Fruit fly (Drosophila melanogaster): Measurements from ENCODE around the gene eyg.

Gene eyg

DNA sequence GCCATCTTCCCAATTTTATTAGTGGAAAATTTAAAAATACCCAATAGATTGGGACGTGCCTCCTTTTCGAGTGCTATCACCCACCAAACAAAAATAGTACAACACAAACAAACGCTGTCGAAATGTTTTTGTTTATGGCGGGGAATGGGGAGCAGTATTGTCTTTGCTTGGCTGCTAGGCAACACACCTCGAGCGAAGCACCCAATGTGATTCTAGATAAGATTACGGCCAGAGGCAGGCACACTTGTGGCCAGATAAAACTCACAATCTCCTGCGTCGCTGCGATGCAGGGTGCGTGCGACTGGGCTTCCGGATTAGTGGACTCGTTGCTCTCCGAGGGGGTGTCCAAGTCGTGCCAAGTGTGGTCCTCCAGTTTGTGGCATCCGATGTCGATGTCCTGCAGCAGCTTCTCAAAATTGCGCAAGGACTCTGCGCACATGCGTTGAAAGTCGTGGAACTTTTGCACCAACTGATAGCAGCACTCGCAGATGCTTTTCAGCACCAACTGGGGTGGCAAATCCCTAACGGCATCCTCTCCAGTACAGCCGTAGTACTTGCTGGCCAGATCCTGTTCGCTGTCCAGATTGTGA, 39.2 kb upstream of the eyg start:
- TF ChIP-seq CG7987 (GFP tag; optimal IDR thresholded peaks at IDR 0.05): no peak
- no peak for TF ChIP-seq maf-S (GFP tag; optimal IDR thresholded peaks at IDR 0.05)
- no peak for TF ChIP-seq CG11093 (GFP tag; IDR thresholded peaks at IDR 0.05)
- TF ChIP-seq tna (GFP tag; IDR thresholded peaks at IDR 0.05; ENCODE audit: partially characterized antibody): no peak
- TF ChIP-seq Hr39 (optimal IDR thresholded peaks at IDR 0.05): no peak
- TF ChIP-seq row (GFP tag; IDR thresholded peaks at IDR 0.05): peak; percentile 30; the same call in 1 of the 3 replicates
- TF ChIP-seq Ets97D (GFP tag; optimal IDR thresholded peaks at IDR 0.05): no peak
- TF ChIP-seq exex (tag; optimal IDR thresholded peaks at IDR 0.05): peak; percentile 26
- no peak for TF ChIP-seq CG8089 (GFP tag; optimal IDR thresholded peaks at IDR 0.05)
- TF ChIP-seq otp (GFP tag; IDR thresholded peaks at IDR 0.05): no peak
- peak; percentile 31 for TF ChIP-seq Med (GFP tag)
- TF ChIP-seq CG4360 (GFP tag; IDR thresholded peaks at IDR 0.05): no peak
- TF ChIP-seq az2 (GFP tag; optimal IDR thresholded peaks at IDR 0.05): no peak
- no peak for TF ChIP-seq CG10274 (GFP tag; optimal IDR thresholded peaks at IDR 0.05)
- no peak for TF ChIP-seq MTF-1 (GFP tag; optimal IDR thresholded peaks at IDR 0.05; ENCODE audit: borderline replicate concordance)
- TF ChIP-seq da (GFP tag; optimal IDR thresholded peaks at IDR 0.05): no peak
- TF ChIP-seq HmgZ (tag; optimal IDR thresholded peaks at IDR 0.05): peak; percentile 33
- TF ChIP-seq Atf-2 (GFP tag; optimal IDR thresholded peaks at IDR 0.05): no peak
- TF ChIP-seq luna (GFP tag; optimal IDR thresholded peaks at IDR 0.05): no peak
- TF ChIP-seq gcm (GFP tag; optimal IDR thresholded peaks at IDR 0.05): no peak
- no peak for TF ChIP-seq CG16815 (GFP tag; optimal IDR thresholded peaks at IDR 0.05)
- no peak for TF ChIP-seq CG31388 (GFP tag; optimal IDR thresholded peaks at IDR 0.05)
- TF ChIP-seq CG15269 (tag; optimal IDR thresholded peaks at IDR 0.05): no peak
- TF ChIP-seq Rfx (GFP tag; IDR thresholded peaks at IDR 0.05): peak; percentile 46; the same call in 1 of the 2 replicates
- TF ChIP-seq Meics (GFP tag; optimal IDR thresholded peaks at IDR 0.05): no peak
- no peak for TF ChIP-seq gsb (GFP tag; IDR thresholded peaks at IDR 0.05)
- TF ChIP-seq vnd (GFP tag; IDR thresholded peaks at IDR 0.05; ENCODE audit: partially characterized antibody): 0 out of 3 replicates have a peak, but pooled peaks have one; percentile 16
- no peak for TF ChIP-seq lmd (GFP tag; IDR thresholded peaks at IDR 0.05)
- peak; percentile 71 for TF ChIP-seq ewg (GFP tag; optimal IDR thresholded peaks at IDR 0.05)
- no peak for TF ChIP-seq CG10462 (GFP tag; optimal IDR thresholded peaks at IDR 0.05)
- no peak for TF ChIP-seq CG17359 (tag; optimal IDR thresholded peaks at IDR 0.05)
- TF ChIP-seq Mad (GFP tag; optimal IDR thresholded peaks at IDR 0.05): no peak
- TF ChIP-seq CkIIα-i1 (GFP tag; IDR thresholded peaks at IDR 0.05): no peak
- no peak for TF ChIP-seq CG14667 (GFP tag; IDR thresholded peaks at IDR 0.05)
- no peak for TF ChIP-seq CG2129 (GFP tag; IDR thresholded peaks at IDR 0.05; ENCODE audit: partially characterized antibody)
- TF ChIP-seq sisA (GFP tag; IDR thresholded peaks at IDR 0.05): no peak
- TF ChIP-seq GATAe (GFP tag; conservative IDR thresholded peaks at IDR 0.05): peak; percentile 72
- TF ChIP-seq CG17802 (tag; optimal IDR thresholded peaks at IDR 0.05): no peak
- no peak for TF ChIP-seq CG15514 (GFP tag; optimal IDR thresholded peaks at IDR 0.05)
- peak; percentile 69 for TF ChIP-seq Hey (tag; optimal IDR thresholded peaks at IDR 0.05)
- TF ChIP-seq CG3995 (GFP tag; optimal IDR thresholded peaks at IDR 0.05): peak; percentile 52
- TF ChIP-seq Nf-YA (GFP tag; IDR thresholded peaks at IDR 0.05): no peak
- TF ChIP-seq trem (tag; optimal IDR thresholded peaks at IDR 0.05): no peak
- TF ChIP-seq CG6791 (GFP tag; IDR thresholded peaks at IDR 0.05; ENCODE audit: partially characterized antibody): no peak
- TF ChIP-seq wor (GFP tag; IDR thresholded peaks at IDR 0.05): no peak
- no peak for TF ChIP-seq kay (GFP tag; optimal IDR thresholded peaks at IDR 0.05)
- TF ChIP-seq HLHmδ (GFP tag; optimal IDR thresholded peaks at IDR 0.05): peak; percentile 14
- TF ChIP-seq Deaf1 (tag; optimal IDR thresholded peaks at IDR 0.05): no peak
- TF ChIP-seq btn (GFP tag; optimal IDR thresholded peaks at IDR 0.05): no peak
- no peak for TF ChIP-seq chn (GFP tag; optimal IDR thresholded peaks at IDR 0.05)
- no peak for TF ChIP-seq CG9876 (GFP tag; optimal IDR thresholded peaks at IDR 0.05)
